Fruit fly (Drosophila melanogaster): ENCODE measurements around the gene mys.

The mys gene

DNA sequence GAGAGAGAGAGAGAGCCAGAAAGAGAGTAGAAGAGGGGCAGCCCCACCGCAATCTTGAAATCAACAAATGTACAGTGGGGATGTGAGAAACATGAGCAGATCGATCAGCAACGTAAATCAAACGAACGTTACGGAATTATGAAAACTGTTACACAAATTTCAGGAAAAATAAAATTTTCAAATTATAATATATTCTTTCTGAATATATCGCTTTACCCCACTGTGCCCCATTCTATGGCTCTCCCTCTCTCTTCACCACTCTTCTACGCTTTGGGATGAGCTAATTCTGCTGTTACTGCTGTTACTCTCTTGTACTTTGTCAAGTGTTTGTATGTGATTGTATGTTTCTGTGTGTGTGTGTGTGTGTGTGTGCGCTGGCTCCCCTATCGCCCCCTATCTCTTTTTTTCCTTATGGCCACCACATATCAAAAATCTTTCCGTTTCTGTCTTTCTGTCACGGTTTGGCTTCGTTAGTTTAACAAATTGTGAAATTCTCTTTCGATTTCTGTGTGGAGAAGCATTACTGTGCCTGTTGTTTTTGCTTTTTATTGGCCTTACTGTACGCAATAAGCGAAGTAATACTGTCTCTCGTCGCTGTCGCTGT lies 29.7 kb downstream of the mys start (continued):
- no peak; the same call in 1 of the 2 replicates for TF ChIP-seq Scr (GFP tag; IDR thresholded peaks at IDR 0.05; ENCODE audit: partially characterized antibody)
- TF ChIP-seq pho (GFP tag; optimal IDR thresholded peaks at IDR 0.05) = peak; percentile 90
- TF ChIP-seq CG3995 (GFP tag; optimal IDR thresholded peaks at IDR 0.05) = peak; percentile 94
- peak; percentile 98 for TF ChIP-seq CG2199 (GFP tag; IDR thresholded peaks at IDR 0.05)
- peak; percentile 96 for TF ChIP-seq NfI (GFP tag; optimal IDR thresholded peaks at IDR 0.05)
- peak in 1 of 2 experiments; percentile 97 for TF ChIP-seq eve (GFP tag; optimal IDR thresholded peaks at IDR 0.05)
- peak; percentile 97 for TF ChIP-seq BtbVII (GFP tag; optimal IDR thresholded peaks at IDR 0.05)
- TF ChIP-seq Meics (GFP tag; optimal IDR thresholded peaks at IDR 0.05) = peak; percentile 98
- peak; percentile 95 for TF ChIP-seq CG13424 (tag; optimal IDR thresholded peaks at IDR 0.05)
- peak; percentile 92 for TF ChIP-seq Sox100B (GFP tag; optimal IDR thresholded peaks at IDR 0.05)
- peak; percentile 93 for TF ChIP-seq Six4 (GFP tag; optimal IDR thresholded peaks at IDR 0.05)

dm6 chrX:8092075-8092682 lies 30.7 kb downstream of the mys start:
- TF ChIP-seq ssp (GFP tag; IDR thresholded peaks at IDR 0.05) = peak; percentile 82
- peak; percentile 85 for TF ChIP-seq CG32772 (GFP tag; IDR thresholded peaks at IDR 0.05)
- peak; percentile 73 for TF ChIP-seq CG11085 (GFP tag; IDR thresholded peaks at IDR 0.05)
- no peak for TF ChIP-seq fd102C (GFP tag; optimal IDR thresholded peaks at IDR 0.05)
- no peak for TF ChIP-seq mld (GFP tag; IDR thresholded peaks at IDR 0.05; ENCODE audit: partially characterized antibody)
- peak; percentile 97 for TF ChIP-seq BtbVII (GFP tag; optimal IDR thresholded peaks at IDR 0.05)
- peak; percentile 72 for TF ChIP-seq CG4854 (GFP tag; optimal IDR thresholded peaks at IDR 0.05)
- peak; percentile 93 for TF ChIP-seq CG9817 (tag; optimal IDR thresholded peaks at IDR 0.05)
- peak; percentile 93 for TF ChIP-seq seq (GFP tag; IDR thresholded peaks at IDR 0.05)
- TF ChIP-seq Taf1 (GFP tag; IDR thresholded peaks at IDR 0.05) = peak; percentile 88
- TF ChIP-seq CG7839 (tag; optimal IDR thresholded peaks at IDR 0.05) = peak; percentile 97
- peak; percentile 71 for TF ChIP-seq CG13624 (GFP tag; optimal IDR thresholded peaks at IDR 0.05)
- no peak for TF ChIP-seq bbx (GFP tag; IDR thresholded peaks at IDR 0.05; ENCODE audit: partially characterized antibody)
- TF ChIP-seq Xbp1 (GFP tag; optimal IDR thresholded peaks at IDR 0.05) = peak; percentile 94
- peak; percentile 81 for TF ChIP-seq slp2 (GFP tag; optimal IDR thresholded peaks at IDR 0.05)
- TF ChIP-seq jumu (GFP tag; optimal IDR thresholded peaks at IDR 0.05) = peak; percentile 76
- peak; percentile 18 for TF ChIP-seq CG33213 (GFP tag; optimal IDR thresholded peaks at IDR 0.05)
- TF ChIP-seq CG31441 (GFP tag; IDR thresholded peaks at IDR 0.05) = peak; percentile 94
- peak; percentile 96 for TF ChIP-seq CG17829 (tag; optimal IDR thresholded peaks at IDR 0.05)
- peak; percentile 91 for TF ChIP-seq nom (GFP tag; optimal IDR thresholded peaks at IDR 0.05)
- TF ChIP-seq Rfx (GFP tag; IDR thresholded peaks at IDR 0.05) = peak; percentile 94
- no peak for TF ChIP-seq ato (GFP tag; IDR thresholded peaks at IDR 0.05; ENCODE audit: partially characterized antibody)
- TF ChIP-seq lbe (GFP tag; optimal IDR thresholded peaks at IDR 0.05) = peak; percentile 60
- no peak for TF ChIP-seq Tbp (GFP tag; optimal IDR thresholded peaks at IDR 0.05)
- peak; percentile 83 for TF ChIP-seq CG31224 (GFP tag; IDR thresholded peaks at IDR 0.05)
- peak; percentile 71 for TF ChIP-seq CG16863 (GFP tag; optimal IDR thresholded peaks at IDR 0.05)
- TF ChIP-seq CrebB (tag; optimal IDR thresholded peaks at IDR 0.05) = peak; percentile 92
- TF ChIP-seq slbo (GFP tag; IDR thresholded peaks at IDR 0.05) = peak; percentile 92
- peak in 1 of 2 experiments; percentile 98 for TF ChIP-seq eve (GFP tag; optimal IDR thresholded peaks at IDR 0.05)
- peak; percentile 92 for TF ChIP-seq tio (GFP tag; optimal IDR thresholded peaks at IDR 0.05)
- TF ChIP-seq Lpt (GFP tag; optimal IDR thresholded peaks at IDR 0.05) = no peak
- TF ChIP-seq CG8944 (GFP tag; optimal IDR thresholded peaks at IDR 0.05) = peak; percentile 76
- peak; percentile 75 for TF ChIP-seq dimm (GFP tag; IDR thresholded peaks at IDR 0.05)
- peak; percentile 69 for TF ChIP-seq Dip3 (GFP tag; optimal IDR thresholded peaks at IDR 0.05)
- no peak for TF ChIP-seq amos (GFP tag; IDR thresholded peaks at IDR 0.05; ENCODE audit: partially characterized antibody)
- no peak for TF ChIP-seq cad (GFP tag; optimal IDR thresholded peaks at IDR 0.05)
- peak; percentile 92 for TF ChIP-seq CG6813 (GFP tag; optimal IDR thresholded peaks at IDR 0.05)
- TF ChIP-seq dm (GFP tag; optimal IDR thresholded peaks at IDR 0.05) = peak; percentile 60
- TF ChIP-seq Bdp1 (GFP tag; optimal IDR thresholded peaks at IDR 0.05) = peak; percentile 78
